Worm (Caenorhabditis elegans): Measurements from ENCODE around the gene brap-2.

ce11 chrII:5353642-5354041 is 39.3 kb downstream of the brap-2 start:
- TF ChIP-seq nhr-6 (tag; optimal IDR thresholded peaks at IDR 0.05) (no peak), sma-9 (GFP tag; optimal IDR thresholded peaks at IDR 0.05) (peak; percentile 17), sma-9 (tag; optimal IDR thresholded peaks at IDR 0.05) (no peak), lin-13 (GFP tag; optimal IDR thresholded peaks at IDR 0.05) (no peak), ZK546.5 (tag; optimal IDR thresholded peaks at IDR 0.05) (no peak), nhr-12 (tag; optimal IDR thresholded peaks at IDR 0.05) (no peak), zag-1 (tag; optimal IDR thresholded peaks at IDR 0.05) (no peak), nhr-23 (tag; optimal IDR thresholded peaks at IDR 0.05) (no peak), snpc-4 (tag; optimal IDR thresholded peaks at IDR 0.05) (no peak), mdl-1 (tag; optimal IDR thresholded peaks at IDR 0.05) (no peak), ceh-16 (tag; optimal IDR thresholded peaks at IDR 0.05) (no peak)

All from whole organism, L2 larva.